Worm (Caenorhabditis elegans) whole organism, L2 larva: ENCODE data around the gene F13A7.14.
A peak's percentile ranks its signal among the peaks of the same experiment; 100 is the strongest.

Source experiments
- ZK546.5 ChIP-seq: sonication (generic microtip); optimal IDR thresholded peaks from 2 replicates; lab custom pipeline; 2017; ENCODE audit warnings: missing biosample characterization, missing genetic modification characterization
- ceh-82 ChIP-seq: fragments of 150-350 bp; optimal IDR thresholded peaks from 2 replicates; lab custom pipeline; 2014; ENCODE audit warnings: missing biosample characterization, missing genetic modification characterization
- dmd-4 ChIP-seq: sonication (generic microtip); optimal IDR thresholded peaks from 2 replicates; lab custom pipeline; 2017; ENCODE audit warnings: missing biosample characterization, missing genetic modification characterization
- fos-1 ChIP-seq: fragments of 150-350 bp; optimal IDR thresholded peaks from 2 replicates; lab custom pipeline; 2014; ENCODE audit warnings: missing biosample characterization, missing genetic modification characterization
- mab-5 ChIP-seq: fragments of 150-350 bp; optimal IDR thresholded peaks from 2 replicates; lab custom pipeline; 2014; ENCODE audit warnings: missing biosample characterization, missing genetic modification characterization
- nhr-10 ChIP-seq: sonication (generic microtip); optimal IDR thresholded peaks from 2 replicates; lab custom pipeline; 2017; ENCODE audit warnings: missing biosample characterization, missing genetic modification characterization
- nhr-11 ChIP-seq: fragments of 150-350 bp; optimal IDR thresholded peaks from 2 replicates; lab custom pipeline; 2014; ENCODE audit warnings: missing biosample characterization, missing genetic modification characterization
- nhr-129 ChIP-seq: fragments of 150-350 bp; optimal IDR thresholded peaks from 2 replicates; lab custom pipeline; 2014; ENCODE audit warnings: missing biosample characterization, missing genetic modification characterization
- nhr-237 ChIP-seq: fragments of 150-350 bp; optimal IDR thresholded peaks from 2 replicates; lab custom pipeline; 2014; ENCODE audit warnings: missing biosample characterization, missing genetic modification characterization
- unc-62 ChIP-seq: fragments of 150-350 bp; optimal IDR thresholded peaks from 2 replicates; lab custom pipeline; 2014; ENCODE audit warnings: missing biosample characterization, missing genetic modification reagents, missing genetic modification characterization

DNA sequence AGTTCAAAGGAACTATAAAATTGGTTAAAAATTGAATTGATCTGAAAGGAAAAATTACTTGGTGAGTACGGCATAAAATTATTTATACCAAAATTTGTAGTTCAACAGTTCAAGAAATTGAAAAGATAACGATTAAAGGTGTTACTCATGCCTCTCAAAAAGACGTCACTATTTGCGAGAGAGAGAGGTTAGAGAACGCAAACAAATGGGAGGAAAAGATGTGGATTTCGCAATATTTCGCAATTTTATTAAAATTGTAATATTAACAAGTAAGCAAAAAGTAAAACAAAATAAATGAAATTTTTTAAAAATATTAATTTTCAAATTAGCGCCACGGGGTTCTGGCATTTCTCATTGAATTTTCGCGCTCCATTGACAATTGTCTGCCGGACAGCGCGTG is 6.6 kb upstream of the F13A7.14 start, which contains the start of gene F13A7.11:
- TF ChIP-seq fos-1 (tag; lab: Kevin White, UChicago) (peak; percentile 80), nhr-10 (no peak), ZK546.5 (tag; lab: Kevin White, UChicago) (no peak), unc-62 (GFP tag; lab: Kevin White, UChicago) (no peak), nhr-11 (tag; lab: Kevin White, UChicago) (no peak), dmd-4 (tag; lab: Kevin White, UChicago) (no peak), mab-5 (tag; lab: Kevin White, UChicago) (no peak), nhr-237 (tag; lab: Kevin White, UChicago) (no peak), nhr-129 (tag; lab: Kevin White, UChicago) (peak; percentile 100), ceh-82 (tag; lab: Kevin White, UChicago) (no peak)
